Worm (Caenorhabditis elegans): ENCODE measurements around the gene F41F3.8.

F41F3.8 gene

ce11 chrV:4653871-4654605, 5.4 kb downstream of the F41F3.8 start, which contains the start of the genes col-139 and F41F3.1:
col-139 (minus strand) TSS chrV:4653971.
F41F3.1 (plus strand) TSS chrV:4654555.
- TF ChIP-seq ceh-44 (GFP tag; IDR thresholded peaks at IDR 0.05) (no peak), T20F7.1 (GFP tag; optimal IDR thresholded peaks at IDR 0.05) (no peak), mxl-2 (GFP tag; conservative IDR thresholded peaks at IDR 0.05) (no peak), ceh-32 (tag; optimal IDR thresholded peaks at IDR 0.05; ENCODE audit: poor library complexity) (no peak), daf-12 (tag; optimal IDR thresholded peaks at IDR 0.05) (no peak), ZK546.5 (tag; optimal IDR thresholded peaks at IDR 0.05) (no peak), ceh-62 (tag; optimal IDR thresholded peaks at IDR 0.05) (no peak), nhr-77 (tag; optimal IDR thresholded peaks at IDR 0.05) (no peak), vab-7 (GFP tag; IDR thresholded peaks at IDR 0.05) (no peak), mdt-29 (GFP tag; IDR thresholded peaks at IDR 0.05) (no peak), F44E2.7 (GFP tag; IDR thresholded peaks at IDR 0.05) (no peak), gei-8 (GFP tag; optimal IDR thresholded peaks at IDR 0.05) (no peak), D1046.2 (GFP tag; IDR thresholded peaks at IDR 0.05) (no peak)

- no peak for TF ChIP-seq nhr-41 (GFP tag; IDR thresholded peaks at IDR 0.05)
- no peak for TF ChIP-seq ama-1 (optimal IDR thresholded peaks at IDR 0.05)
- TF ChIP-seq nhr-48 (tag; optimal IDR thresholded peaks at IDR 0.05), result no peak
- TF ChIP-seq mdt-29 (GFP tag; IDR thresholded peaks at IDR 0.05), result no peak
These were observed 6.5 kb downstream of the F41F3.8 start, which contains the start of gene F41F3.9 for ce11 chrV:4655175-4655574. F41F3.9 (plus strand) TSS chrV:4655475.

- TF ChIP-seq nhr-102 (tag; optimal IDR thresholded peaks at IDR 0.05), result no peak
- no peak for TF ChIP-seq nhr-42 (GFP tag; IDR thresholded peaks at IDR 0.05)
- TF ChIP-seq mdt-29 (GFP tag; IDR thresholded peaks at IDR 0.05), result no peak
- no peak for TF ChIP-seq nhr-237 (tag; optimal IDR thresholded peaks at IDR 0.05)
- no peak for TF ChIP-seq Y48G9A.11 (GFP tag; IDR thresholded peaks at IDR 0.05)
- no peak for TF ChIP-seq zip-2 (tag; optimal IDR thresholded peaks at IDR 0.05)
- TF ChIP-seq attf-4 (tag; optimal IDR thresholded peaks at IDR 0.05), result no peak
- no peak for TF ChIP-seq zag-1 (tag; optimal IDR thresholded peaks at IDR 0.05)
- no peak for TF ChIP-seq madf-5 (GFP tag; IDR thresholded peaks at IDR 0.05)
- no peak for TF ChIP-seq ctbp-1 (GFP tag; IDR thresholded peaks at IDR 0.05)
- TF ChIP-seq D1046.2 (GFP tag; IDR thresholded peaks at IDR 0.05), result no peak
- TF ChIP-seq lin-13 (GFP tag; optimal IDR thresholded peaks at IDR 0.05), result no peak
- no peak for TF ChIP-seq jun-1 (tag; optimal IDR thresholded peaks at IDR 0.05)
- TF ChIP-seq ztf-7 (tag; optimal IDR thresholded peaks at IDR 0.05), result no peak
- TF ChIP-seq daf-12 (tag; optimal IDR thresholded peaks at IDR 0.05), result no peak
- no peak for TF ChIP-seq unc-62 (GFP tag; optimal IDR thresholded peaks at IDR 0.05 in 1 of 2)
- TF ChIP-seq unc-62 (tag; optimal IDR thresholded peaks at IDR 0.05), result no peak
- no peak for TF ChIP-seq cey-2 (tag; optimal IDR thresholded peaks at IDR 0.05; ENCODE audit: borderline replicate concordance, insufficient read depth)
- no peak for TF ChIP-seq Y5F2A.4 (GFP tag; optimal IDR thresholded peaks at IDR 0.05)
These were observed 13.8 kb downstream of the F41F3.8 start, which contains the start of gene srx-74 for ce11 chrV:4662400-4662799. srx-74 (minus strand) TSS chrV:4662500.

ce11 chrV:4665651-4666050, 17.0 kb downstream of the F41F3.8 start, which contains the start of gene srx-73:
srx-73 (minus strand) TSS chrV:4665751.
- TF ChIP-seq Y75B8A.6 (GFP tag; IDR thresholded peaks at IDR 0.05) (no peak), mdl-1 (tag; optimal IDR thresholded peaks at IDR 0.05) (no peak), fkh-10 (GFP tag; optimal IDR thresholded peaks at IDR 0.05) (no peak)

Data from whole organism, L4 larva.